Worm (Caenorhabditis elegans) whole organism, young adult: ENCODE data around the gene clec-127.
A peak's percentile ranks its signal among the peaks of the same experiment; 100 is the strongest.

Source experiments
- B0019.2 ChIP-seq: fragments of 200-800 bp; sonication (Bioruptor generic); conservative IDR thresholded peaks from 2 replicates; pipeline ENCODE4 v1.3.6; 2022; ENCODE audit warnings: missing genetic modification reagents, missing genetic modification characterization, missing compliant biosample characterization
- C17E4.6 ChIP-seq: fragments of 200-800 bp; sonication (Bioruptor generic); IDR thresholded peaks from 2 replicates; pipeline ENCODE4 v1.3.6; 2022; ENCODE audit warnings: missing genetic modification reagents, missing genetic modification characterization, missing compliant biosample characterization
- D2030.7 ChIP-seq: fragments of 200-800 bp; sonication (Bioruptor generic); IDR thresholded peaks from 2 replicates; pipeline ENCODE4 v1.3.6; 2022; ENCODE audit warnings: missing genetic modification reagents, missing genetic modification characterization, missing compliant biosample characterization
- F22D6.2 ChIP-seq: sonication (generic microtip); optimal IDR thresholded peaks from 2 replicates; lab custom pipeline; 2016; ENCODE audit warnings: mild to moderate bottlenecking, missing genetic modification characterization, missing compliant biosample characterization
- F33H1.4 ChIP-seq: fragments of 200-800 bp; sonication (Bioruptor generic); IDR thresholded peaks from 2 replicates; pipeline ENCODE4 v1.3.6; 2022; ENCODE audit warnings: missing genetic modification reagents, missing genetic modification characterization, missing compliant biosample characterization
- F49E8.2 ChIP-seq: sonication (generic microtip); optimal IDR thresholded peaks from 3 replicates; lab custom pipeline; 2017; ENCODE audit warnings: missing genetic modification characterization, mild to moderate bottlenecking, missing compliant biosample characterization, antibody characterized with exemption, moderate library complexity; ENCODE audit not compliant: insufficient read depth
- F55B11.4 ChIP-seq: sonication (generic microtip); optimal IDR thresholded peaks from 2 replicates; lab custom pipeline; 2016; ENCODE audit warnings: missing compliant biosample characterization, missing genetic modification characterization, borderline replicate concordance; ENCODE audit not compliant: insufficient read depth
- K12H6.12 ChIP-seq: fragments of 200-800 bp; sonication (Bioruptor generic); optimal IDR thresholded peaks from 2 replicates; lab custom pipeline; 2018; ENCODE audit warnings: mild to moderate bottlenecking, missing genetic modification characterization, missing compliant biosample characterization
- T26A5.8 ChIP-seq: sonication (generic microtip); optimal IDR thresholded peaks from 2 replicates; lab custom pipeline; 2016; ENCODE audit warnings: missing genetic modification characterization, missing compliant biosample characterization
- Y53F4B.3 ChIP-seq: fragments of 200-800 bp; sonication (Bioruptor generic); IDR thresholded peaks from 2 replicates; pipeline ENCODE4 v1.3.6; 2022; ENCODE audit warnings: missing genetic modification reagents, missing genetic modification characterization, missing compliant biosample characterization
- Y95B8A.8 ChIP-seq: fragments of 200-800 bp; sonication (Bioruptor generic); IDR thresholded peaks from 2 replicates; pipeline ENCODE4 v1.3.6; 2022; ENCODE audit warnings: missing genetic modification reagents, missing genetic modification characterization, missing compliant biosample characterization
- akir-1 ChIP-seq: fragments of 200-800 bp; sonication (Bioruptor generic); optimal IDR thresholded peaks from 2 replicates; lab custom pipeline; 2018; ENCODE audit warnings: mild to moderate bottlenecking, missing genetic modification characterization, moderate library complexity, missing compliant biosample characterization
- ama-1 ChIP-seq, 3 experiments: fragments of 150-350 bp in 1 of 3; sonication (generic microtip) in 2 of 3; optimal IDR thresholded peaks; 2 replicates each; lab custom pipeline; 2014 to 2018; ENCODE audit warnings: missing biosample characterization in 2 of 3, missing genetic modification characterization in 2 of 3, missing genetic modification reagents in 2 of 3
- aptf-2 ChIP-seq: fragments of 200-800 bp; sonication (Bioruptor generic); conservative IDR thresholded peaks from 2 replicates; pipeline ENCODE4 v1.3.6; 2022; ENCODE audit warnings: missing genetic modification reagents, missing genetic modification characterization, missing compliant biosample characterization
- attf-3 ChIP-seq: fragments of 200-800 bp; sonication (Bioruptor generic); conservative IDR thresholded peaks from 2 replicates; pipeline ENCODE4 v1.3.6; 2022; ENCODE audit warnings: missing genetic modification reagents, missing genetic modification characterization, missing compliant biosample characterization
- bed-2 ChIP-seq: fragments of 200-800 bp; sonication (Bioruptor generic); IDR thresholded peaks from 2 replicates; pipeline ENCODE4 v1.3.6; 2022; ENCODE audit warnings: missing genetic modification reagents, missing genetic modification characterization, missing compliant biosample characterization
- ceh-40 ChIP-seq: fragments of 200-800 bp; sonication (Bioruptor generic); IDR thresholded peaks from 2 replicates; pipeline ENCODE4 v1.3.6; 2022; ENCODE audit warnings: missing genetic modification characterization, missing compliant biosample characterization
- ceh-58 ChIP-seq: fragments of 200-800 bp; sonication (Bioruptor generic); IDR thresholded peaks from 2 replicates; pipeline ENCODE4 v1.3.6; 2022; ENCODE audit warnings: missing genetic modification characterization, missing compliant biosample characterization
- ceh-79 ChIP-seq: sonication (generic microtip); optimal IDR thresholded peaks from 2 replicates; lab custom pipeline; 2017; ENCODE audit warnings: mild to moderate bottlenecking, missing genetic modification characterization, missing compliant biosample characterization
- efl-1 ChIP-seq: fragments of 150-350 bp; optimal IDR thresholded peaks from 2 replicates; lab custom pipeline; 2014; ENCODE audit warnings: missing biosample characterization, missing genetic modification reagents, missing genetic modification characterization
- egl-18 ChIP-seq: fragments of 200-800 bp; sonication (Bioruptor generic); IDR thresholded peaks from 2 replicates; pipeline ENCODE4 v1.3.6; 2022; ENCODE audit warnings: missing genetic modification reagents, missing genetic modification characterization, missing compliant biosample characterization
- egl-44 ChIP-seq: fragments of 200-800 bp; sonication (Bioruptor generic); IDR thresholded peaks from 2 replicates; pipeline ENCODE4 v1.3.6; 2022; ENCODE audit warnings: missing genetic modification reagents, missing genetic modification characterization, missing compliant biosample characterization
- egrh-3 ChIP-seq: fragments of 200-800 bp; sonication (Bioruptor generic); IDR thresholded peaks from 2 replicates; pipeline ENCODE4 v1.3.6; 2022; ENCODE audit warnings: missing genetic modification reagents, missing genetic modification characterization, missing compliant biosample characterization
- him-1 ChIP-seq: sonication (generic microtip); optimal IDR thresholded peaks from 2 replicates; lab custom pipeline; 2016; ENCODE audit warnings: missing genotype, missing genetic modification reagents, missing genetic modification characterization, missing compliant biosample characterization
- hlh-12 ChIP-seq: sonication (generic microtip); optimal IDR thresholded peaks from 2 replicates; lab custom pipeline; 2016; ENCODE audit warnings: missing genetic modification characterization, missing compliant biosample characterization
- let-607 ChIP-seq, 2 experiments: fragments of 200-800 bp in 1 of 2; sonication (Bioruptor generic) in 1 of 2; sonication (generic microtip) in 1 of 2; optimal IDR thresholded peaks; 2 replicates each; lab custom pipeline; 2016 to 2018; ENCODE audit warnings: mild to moderate bottlenecking in 2 of 2, missing compliant biosample characterization in 2 of 2, missing genetic modification characterization in 2 of 2, moderate library complexity in 2 of 2, missing genotype in 1 of 2
- lin-35 ChIP-seq, 3 experiments: fragments of 150-350 bp in 2 of 3; sonication (generic microtip) in 1 of 3; optimal IDR thresholded peaks; 2 replicates each; lab custom pipeline; 2014 to 2018; ENCODE audit warnings: missing biosample characterization in 3 of 3, missing genetic modification characterization in 3 of 3, missing genetic modification reagents in 3 of 3
- lin-54 ChIP-seq: fragments of 200-800 bp; sonication (Bioruptor generic); optimal IDR thresholded peaks from 2 replicates; lab custom pipeline; 2018; ENCODE audit warnings: mild to moderate bottlenecking, missing genetic modification characterization, missing compliant biosample characterization
- lsy-27 ChIP-seq: sonication (generic microtip); optimal IDR thresholded peaks from 2 replicates; lab custom pipeline; 2017; ENCODE audit warnings: missing genetic modification characterization, mild to moderate bottlenecking, missing compliant biosample characterization, antibody characterized with exemption, missing genotype, borderline replicate concordance; ENCODE audit not compliant: insufficient read depth
- mxl-1 ChIP-seq: sonication (generic microtip); optimal IDR thresholded peaks from 2 replicates; lab custom pipeline; 2016; ENCODE audit warnings: missing genetic modification characterization, missing compliant biosample characterization
- nfya-1 ChIP-seq: sonication (generic microtip); optimal IDR thresholded peaks from 2 replicates; lab custom pipeline; 2017; ENCODE audit warnings: antibody characterized with exemption, missing compliant biosample characterization, missing genetic modification characterization, borderline replicate concordance; ENCODE audit not compliant: insufficient read depth
- nfya-2 ChIP-seq: fragments of 200-800 bp; sonication (Bioruptor generic); IDR thresholded peaks from 2 replicates; pipeline ENCODE4 v1.3.6; 2022; ENCODE audit warnings: missing genetic modification reagents, missing genetic modification characterization, missing compliant biosample characterization
- nfyb-1 ChIP-seq: fragments of 200-800 bp; sonication (Bioruptor generic); IDR thresholded peaks from 2 replicates; pipeline ENCODE4 v1.3.6; 2022; ENCODE audit warnings: missing genetic modification reagents, missing genetic modification characterization, missing compliant biosample characterization
- rec-8 ChIP-seq, 2 experiments: sonication (generic microtip); optimal IDR thresholded peaks; 2 replicates each; lab custom pipeline; 2016; ENCODE audit warnings: mild to moderate bottlenecking in 2 of 2, missing genetic modification characterization in 2 of 2, missing genetic modification reagents in 2 of 2, missing genotype in 2 of 2, missing biosample characterization in 1 of 2, missing compliant biosample characterization in 1 of 2, moderate library complexity in 1 of 2
- sea-2 ChIP-seq: fragments of 200-800 bp; sonication (Bioruptor generic); IDR thresholded peaks from 2 replicates; pipeline ENCODE4 v1.3.6; 2022; ENCODE audit warnings: missing genetic modification characterization, missing compliant biosample characterization
- snpc-3.4 ChIP-seq: sonication (generic microtip); optimal IDR thresholded peaks from 2 replicates; lab custom pipeline; 2017; ENCODE audit warnings: missing genetic modification characterization, mild to moderate bottlenecking, missing compliant biosample characterization, antibody characterized with exemption, moderate library complexity, missing genotype, missing genetic modification reagents
- somi-1 ChIP-seq: fragments of 200-800 bp; sonication (Bioruptor generic); optimal IDR thresholded peaks from 2 replicates; lab custom pipeline; 2018; ENCODE audit warnings: mild to moderate bottlenecking, missing genetic modification characterization, missing compliant biosample characterization
- tlf-1 ChIP-seq: fragments of 200-800 bp; sonication (Bioruptor generic); optimal IDR thresholded peaks from 2 replicates; lab custom pipeline; 2018; ENCODE audit warnings: mild to moderate bottlenecking, missing genetic modification characterization, missing compliant biosample characterization
- ztf-28 ChIP-seq: fragments of 200-800 bp; sonication (Bioruptor generic); IDR thresholded peaks from 2 replicates; pipeline ENCODE4 v1.3.6; 2022; ENCODE audit warnings: missing genetic modification reagents, missing genetic modification characterization, missing compliant biosample characterization
- ztf-6 ChIP-seq: fragments of 200-800 bp; sonication (Bioruptor generic); IDR thresholded peaks from 2 replicates; pipeline ENCODE4 v1.3.6; 2022; ENCODE audit warnings: missing genetic modification reagents, missing genetic modification characterization, missing compliant biosample characterization

clec-127 gene

DNA sequence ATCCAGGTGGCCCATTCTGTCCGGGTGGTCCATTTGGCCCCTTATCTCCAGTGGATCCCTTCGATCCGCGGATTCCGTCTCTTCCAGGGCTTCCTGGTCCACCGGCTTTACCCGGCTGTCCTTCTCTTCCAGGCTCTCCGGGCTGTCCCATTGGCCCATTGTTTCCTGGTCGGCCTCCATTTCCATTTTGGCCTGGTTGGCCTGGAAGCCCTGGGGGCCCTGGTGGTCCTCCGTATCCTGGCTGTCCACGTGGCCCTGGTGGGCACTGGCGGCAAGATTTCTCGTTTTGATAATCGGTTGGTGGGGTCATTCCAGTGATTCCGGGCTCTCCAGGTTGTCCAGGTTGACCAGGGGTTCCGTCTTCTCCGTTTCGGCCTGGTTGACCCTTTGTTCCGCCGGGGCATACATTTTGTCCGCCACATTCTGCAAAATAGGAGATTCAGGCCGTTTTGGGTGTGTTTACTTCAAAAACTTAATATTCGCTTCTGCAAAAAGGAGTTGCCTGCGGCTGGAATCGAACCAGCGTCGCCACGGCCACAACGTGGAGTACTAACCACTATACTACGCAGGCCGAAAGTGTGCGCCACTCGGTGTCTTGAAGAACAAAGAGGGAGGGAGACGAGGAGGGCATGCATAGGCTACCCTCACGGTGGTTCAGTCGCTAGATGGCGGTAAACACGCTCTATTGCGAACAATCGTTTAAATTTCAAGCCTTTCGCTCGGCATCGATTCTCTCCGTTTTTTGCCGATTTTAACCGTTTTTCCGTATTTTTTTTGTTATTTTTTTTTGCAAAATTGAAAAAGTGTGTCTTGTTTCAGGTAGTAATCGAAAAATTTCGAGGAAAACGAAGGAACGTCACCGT is 47.8 kb downstream of the clec-127 start, which contains the start of gene W09G10.9 (continued):
- peak; percentile 36; the same call in 1 of the 2 replicates for TF ChIP-seq ceh-40
- TF ChIP-seq egl-44 (GFP tag; lab: Robert Waterston, UW), result peak; percentile 81
- no peak for TF ChIP-seq akir-1 (GFP tag; lab: Kevin White, UChicago)
- TF ChIP-seq T26A5.8 (tag; lab: Kevin White, UChicago), result no peak
- TF ChIP-seq attf-3 (GFP tag; lab: Robert Waterston, UW), result peak; percentile 72
- TF ChIP-seq nfya-2 (GFP tag; lab: Robert Waterston, UW), result no peak
- peak; percentile 70; the same call in 1 of the 2 replicates for TF ChIP-seq ztf-28
- no peak for TF ChIP-seq nfya-1 (tag; lab: Kevin White, UChicago)
- TF ChIP-seq F55B11.4, result no peak
- peak; percentile 83 for TF ChIP-seq Y95B8A.8
- no peak for TF ChIP-seq lsy-27 (tag; lab: Kevin White, UChicago)
- TF ChIP-seq mxl-1 (tag; lab: Kevin White, UChicago), result no peak
- TF ChIP-seq efl-1 (GFP tag; lab: Kevin White, UChicago), result no peak
- no peak for TF ChIP-seq him-1
- peak; percentile 54 for TF ChIP-seq K12H6.12
- no peak for TF ChIP-seq sea-2
- no peak for TF ChIP-seq bed-2 (GFP tag; lab: Robert Waterston, UW)
- peak; percentile 90 for TF ChIP-seq nfyb-1 (GFP tag; lab: Robert Waterston, UW)
- no peak for TF ChIP-seq hlh-12 (tag; lab: Kevin White, UChicago)
- TF ChIP-seq aptf-2, result no peak
- 0 out of 2 replicates have a peak, but pooled peaks have one; percentile 56 for TF ChIP-seq ztf-6 (GFP tag; lab: Robert Waterston, UW)
- peak; percentile 43 for TF ChIP-seq snpc-3.4 (tag; lab: Kevin White, UChicago)
- TF ChIP-seq ceh-79 (tag; lab: Kevin White, UChicago), result no peak
- TF ChIP-seq ama-1 (optimal IDR thresholded peaks at IDR 0.05; lab: Kevin White, UChicago), result no peak
- TF ChIP-seq ama-1 (GFP tag; optimal IDR thresholded peaks at IDR 0.05; lab: Kevin White, UChicago), result peak in 1 of 2 experiments; percentile 44
- TF ChIP-seq F33H1.4 (GFP tag; lab: Robert Waterston, UW), result peak; percentile 61
- 0 out of 2 replicates have a peak, but pooled peaks have one; percentile 41 for TF ChIP-seq C17E4.6 (GFP tag; lab: Robert Waterston, UW)
- TF ChIP-seq egrh-3 (GFP tag; lab: Robert Waterston, UW), result peak; percentile 52
- no peak for TF ChIP-seq somi-1 (GFP tag; lab: Kevin White, UChicago)
- peak; percentile 44; the same call in 1 of the 2 replicates for TF ChIP-seq Y53F4B.3 (GFP tag; lab: Robert Waterston, UW)
- TF ChIP-seq egl-18, result no peak
- TF ChIP-seq rec-8 (tag; optimal IDR thresholded peaks at IDR 0.05; lab: Kevin White, UChicago), result peak in 1 of 2 experiments; percentile 30
- no peak for TF ChIP-seq tlf-1 (GFP tag; lab: Kevin White, UChicago)
- TF ChIP-seq D2030.7, result peak; percentile 89
- TF ChIP-seq F22D6.2 (tag; lab: Kevin White, UChicago), result no peak
- TF ChIP-seq lin-35 (GFP tag; optimal IDR thresholded peaks at IDR 0.05; lab: Kevin White, UChicago), result no peak
- peak; percentile 70; the same call in 1 of the 2 replicates for TF ChIP-seq B0019.2 (GFP tag; lab: Robert Waterston, UW)
- no peak for TF ChIP-seq F49E8.2
- 0 out of 2 replicates have a peak, but pooled peaks have one; percentile 40 for TF ChIP-seq ceh-58 (GFP tag; lab: Robert Waterston, UW)
- TF ChIP-seq lin-54 (GFP tag; lab: Kevin White, UChicago), result peak; percentile 45
- TF ChIP-seq let-607 (tag; optimal IDR thresholded peaks at IDR 0.05; lab: Kevin White, UChicago), result no peak
